Worm (Caenorhabditis elegans) whole organism, L4/young adult: ENCODE data around the gene F11D11.22.

Source experiments
- dao-5 ChIP-seq: sonication (generic microtip); optimal IDR thresholded peaks from 2 replicates; lab custom pipeline; 2016; ENCODE audit warnings: missing genotype, missing genetic modification characterization, moderate library complexity, missing compliant biosample characterization
- him-1 ChIP-seq: sonication (generic microtip); optimal IDR thresholded peaks from 2 replicates; lab custom pipeline; 2016; ENCODE audit warnings: missing genotype, missing genetic modification reagents, missing genetic modification characterization, missing compliant biosample characterization

DNA sequence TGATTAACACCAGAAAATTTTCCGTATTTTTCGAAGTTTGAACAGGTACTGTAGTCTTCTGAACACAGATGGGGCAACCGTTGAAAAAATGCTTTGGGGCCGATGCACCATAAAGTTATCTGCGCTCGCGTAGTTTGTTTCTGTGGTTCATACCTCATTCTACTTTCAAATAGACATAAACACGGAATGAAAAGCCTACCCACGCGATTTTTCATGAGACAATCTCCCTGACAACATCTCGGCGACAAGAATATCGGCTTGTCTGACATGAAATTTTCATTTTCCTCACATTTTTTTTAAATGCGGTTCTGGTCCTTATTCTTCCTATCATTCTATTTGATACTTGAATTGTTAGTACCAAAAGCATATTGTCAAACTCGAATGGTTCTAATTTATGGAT, 10.6 kb downstream of the F11D11.22 start, which contains the start of gene clec-257:
- TF ChIP-seq him-1 (tag; lab: Kevin White, UChicago) (no peak), dao-5 (no peak)
